Worm (Caenorhabditis elegans): ENCODE results near the gene pos-1.

pos-1 gene

DNA sequence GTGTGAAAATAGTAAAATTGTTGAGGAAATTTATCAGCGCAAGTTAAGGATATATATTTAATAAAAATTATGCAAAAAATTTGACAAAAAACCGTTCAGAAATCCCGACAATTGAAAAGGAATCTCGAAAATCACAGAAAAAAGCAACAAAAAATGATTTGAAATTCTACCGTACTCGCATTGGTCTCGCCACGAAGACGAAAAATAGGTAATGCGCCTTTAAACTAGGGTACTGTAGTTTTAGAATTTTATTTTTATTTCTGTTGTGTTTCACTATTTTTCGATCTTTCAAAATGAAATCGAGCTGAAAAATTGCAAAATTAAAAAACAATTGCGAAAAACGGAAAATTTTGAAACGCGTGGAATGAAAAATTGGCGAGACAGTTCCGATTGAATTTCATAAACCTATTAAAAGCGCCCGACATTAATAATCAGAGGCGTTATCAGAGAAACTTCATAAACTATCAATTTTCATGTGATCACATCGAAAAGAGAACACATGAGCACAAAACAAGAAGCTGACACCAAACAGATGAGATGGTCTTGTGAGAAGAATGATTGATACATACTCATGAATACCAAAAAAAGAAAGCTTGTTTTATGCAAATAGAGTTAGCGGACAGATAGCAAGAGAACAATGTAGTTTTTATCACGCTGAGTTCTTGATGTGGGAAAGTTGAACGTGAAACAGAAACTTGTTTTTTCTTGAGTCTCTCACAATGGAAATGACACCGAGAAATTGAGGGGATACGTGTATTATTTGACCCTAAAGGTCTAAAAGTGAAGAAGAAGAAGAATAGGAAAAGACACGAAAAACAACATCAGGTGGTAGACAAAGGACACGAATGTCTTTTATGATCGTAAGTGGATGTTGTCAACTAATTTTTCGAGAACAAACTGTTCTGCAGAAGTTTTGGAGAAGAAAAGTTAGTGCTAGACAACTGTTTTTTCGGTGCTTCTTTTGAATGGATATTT, 11.2 kb downstream of the pos-1 start:
- TF ChIP-seq nhr-111 (GFP tag; optimal IDR thresholded peaks at IDR 0.05) (no peak), lin-1 (GFP tag; IDR thresholded peaks at IDR 0.05) (peak; percentile 46; the same call in 1 of the 2 replicates), hlh-30 (tag; optimal IDR thresholded peaks at IDR 0.05; ENCODE audit: insufficient read depth) (peak; percentile 86), F26F4.8 (GFP tag; conservative IDR thresholded peaks at IDR 0.05) (no peak), mep-1 (tag; optimal IDR thresholded peaks at IDR 0.05) (peak; percentile 39), php-3 (GFP tag; IDR thresholded peaks at IDR 0.05) (peak; percentile 78), saeg-2 (GFP tag; IDR thresholded peaks at IDR 0.05) (no peak), ceh-20 (GFP tag; IDR thresholded peaks at IDR 0.05) (0 out of 2 replicates have a peak, but pooled peaks have one; percentile 35), ama-1 (optimal IDR thresholded peaks at IDR 0.05) (no peak), spr-3 (GFP tag; optimal IDR thresholded peaks at IDR 0.05) (no peak), T20F7.1 (GFP tag; optimal IDR thresholded peaks at IDR 0.05) (peak; percentile 22), mxl-2 (GFP tag; conservative IDR thresholded peaks at IDR 0.05) (no peak), Y75B8A.6 (GFP tag; IDR thresholded peaks at IDR 0.05) (no peak), hlh-11 (tag; optimal IDR thresholded peaks at IDR 0.05) (peak; percentile 93), ZK546.5 (tag; optimal IDR thresholded peaks at IDR 0.05) (no peak), ceh-28 (tag; optimal IDR thresholded peaks at IDR 0.05) (no peak), tra-1 (GFP tag; IDR thresholded peaks at IDR 0.05) (0 out of 2 replicates have a peak, but pooled peaks have one; percentile 46), jun-1 (tag; optimal IDR thresholded peaks at IDR 0.05) (no peak), vab-7 (GFP tag; IDR thresholded peaks at IDR 0.05) (no peak), ztf-11 (tag; optimal IDR thresholded peaks at IDR 0.05) (no peak), dve-1 (tag; optimal IDR thresholded peaks at IDR 0.05; ENCODE audit: insufficient read depth) (peak; percentile 87), mdt-29 (GFP tag; IDR thresholded peaks at IDR 0.05) (no peak), dpl-1 (GFP tag; optimal IDR thresholded peaks at IDR 0.05) (no peak), daf-16 (GFP tag; optimal IDR thresholded peaks at IDR 0.05) (no peak), daf-16 (tag; optimal IDR thresholded peaks at IDR 0.05) (peak; percentile 76), skn-1 (tag; optimal IDR thresholded peaks at IDR 0.05) (no peak), spr-1 (tag; optimal IDR thresholded peaks at IDR 0.05) (no peak), nhr-10 (tag; optimal IDR thresholded peaks at IDR 0.05) (no peak), nhr-77 (tag; optimal IDR thresholded peaks at IDR 0.05) (peak; percentile 69), mes-2 (tag; optimal IDR thresholded peaks at IDR 0.05; ENCODE audit: poor library complexity, severe bottlenecking) (peak; percentile 19), pha-4 (GFP tag; IDR thresholded peaks at IDR 0.05) (0 out of 2 replicates have a peak, but pooled peaks have one; percentile 13), pha-4 (tag; optimal IDR thresholded peaks at IDR 0.05) (no peak), snpc-1.2 (GFP tag; IDR thresholded peaks at IDR 0.05) (0 out of 2 replicates have a peak, but pooled peaks have one; percentile 36), dmd-6 (GFP tag; IDR thresholded peaks at IDR 0.05) (peak; percentile 86), madf-9 (GFP tag; conservative IDR thresholded peaks at IDR 0.05) (no peak), unc-62 (GFP tag; optimal IDR thresholded peaks at IDR 0.05 in 1 of 2) (peak in 1 of 2 experiments; percentile 76), unc-62 (tag; optimal IDR thresholded peaks at IDR 0.05) (no peak), nhr-48 (tag; optimal IDR thresholded peaks at IDR 0.05) (peak; percentile 46), pqm-1 (tag; optimal IDR thresholded peaks at IDR 0.05) (peak; percentile 53), lsy-2 (tag; optimal IDR thresholded peaks at IDR 0.05) (peak in 1 of 2 experiments; percentile 42), mdl-1 (tag; optimal IDR thresholded peaks at IDR 0.05) (peak in 1 of 2 experiments; percentile 44), daf-8 (GFP tag; IDR thresholded peaks at IDR 0.05) (no peak), lin-38 (GFP tag; IDR thresholded peaks at IDR 0.05) (0 out of 2 replicates have a peak, but pooled peaks have one; percentile 5), F49E8.2 (tag; optimal IDR thresholded peaks at IDR 0.05; ENCODE audit: borderline replicate concordance) (peak; percentile 12), Y48G9A.11 (GFP tag; IDR thresholded peaks at IDR 0.05) (peak; percentile 19; the same call in 1 of the 2 replicates), nhr-28 (tag; optimal IDR thresholded peaks at IDR 0.05) (peak; percentile 78)
